Fruit fly (Drosophila melanogaster): ENCODE results near the gene CG32643.

dm6 chrX:12986948-12987450, 2.7 kb downstream of the CG32643 start:
- no peak for TF ChIP-seq CG4496 (GFP tag; IDR thresholded peaks at IDR 0.05)
- TF ChIP-seq CG34367 (tag; optimal IDR thresholded peaks at IDR 0.05): no peak
- TF ChIP-seq CG8159 (tag; optimal IDR thresholded peaks at IDR 0.05): no peak
- no peak for TF ChIP-seq Pif1B (GFP tag; optimal IDR thresholded peaks at IDR 0.05)
- no peak for TF ChIP-seq CG15710 (tag; optimal IDR thresholded peaks at IDR 0.05)
- no peak for TF ChIP-seq CG9948 (tag; optimal IDR thresholded peaks at IDR 0.05)
- TF ChIP-seq D1 (tag; optimal IDR thresholded peaks at IDR 0.05): no peak
- no peak for TF ChIP-seq Ets98B (GFP tag; IDR thresholded peaks at IDR 0.05)
- no peak for TF ChIP-seq Snoo (tag; optimal IDR thresholded peaks at IDR 0.05)
- no peak for TF ChIP-seq fd96Ca (GFP tag; IDR thresholded peaks at IDR 0.05)
- TF ChIP-seq gl (tag; optimal IDR thresholded peaks at IDR 0.05): no peak
- no peak for TF ChIP-seq CG17806 (tag; optimal IDR thresholded peaks at IDR 0.05)
